Fruit fly (Drosophila melanogaster): ENCODE measurements around the gene CG11951.

CG11951 gene

DNA sequence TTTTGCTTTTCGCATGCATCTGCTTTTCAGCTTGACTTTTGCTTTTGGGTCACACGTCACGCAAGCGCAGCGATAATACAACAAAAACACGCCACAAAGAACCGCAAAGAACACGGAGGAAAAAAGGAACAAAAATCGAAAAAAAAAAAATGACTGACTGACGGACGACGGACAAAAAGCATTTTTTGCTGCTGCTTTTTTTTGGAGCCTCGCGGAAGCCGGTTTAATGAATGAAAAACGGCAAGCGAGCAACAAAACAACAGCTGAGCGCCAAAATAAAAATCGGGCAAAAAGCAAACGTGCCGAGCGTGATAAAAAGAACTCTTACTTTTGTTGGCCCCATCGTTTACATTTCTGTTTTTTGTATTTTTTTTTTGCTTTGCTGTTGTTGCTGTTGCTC lies 15.9 kb upstream of the CG11951 start:
- TF ChIP-seq Smox (GFP tag; optimal IDR thresholded peaks at IDR 0.05) (peak; percentile 1), CG32006 (GFP tag; optimal IDR thresholded peaks at IDR 0.05) (peak; percentile 20), CG3919 (GFP tag; optimal IDR thresholded peaks at IDR 0.05) (peak; percentile 64), dsx (GFP tag; optimal IDR thresholded peaks at IDR 0.05; ENCODE audit: poor library complexity, severe bottlenecking) (peak; percentile 84), CG6808 (GFP tag; optimal IDR thresholded peaks at IDR 0.05) (peak; percentile 96), CG10669 (GFP tag; optimal IDR thresholded peaks at IDR 0.05) (peak; percentile 89), CG6854 (GFP tag; optimal IDR thresholded peaks at IDR 0.05) (peak; percentile 97), cyc (GFP tag; optimal IDR thresholded peaks at IDR 0.05) (peak; percentile 14), Gug (GFP tag; IDR thresholded peaks at IDR 0.05) (no peak), Blimp-1 (GFP tag; optimal IDR thresholded peaks at IDR 0.05) (peak; percentile 97), acj6 (GFP tag; optimal IDR thresholded peaks at IDR 0.05) (peak; percentile 18), Eip93F (GFP tag; optimal IDR thresholded peaks at IDR 0.05) (peak; percentile 54), CG1621 (tag; optimal IDR thresholded peaks at IDR 0.05) (peak; percentile 90), vri (GFP tag; optimal IDR thresholded peaks at IDR 0.05) (peak; percentile 71), esn (GFP tag; optimal IDR thresholded peaks at IDR 0.05) (peak; percentile 44), Lpt (GFP tag; optimal IDR thresholded peaks at IDR 0.05) (peak; percentile 14), spab (GFP tag; optimal IDR thresholded peaks at IDR 0.05) (peak; percentile 93), pdm3 (GFP tag; optimal IDR thresholded peaks at IDR 0.05) (peak; percentile 54), CG6792 (GFP tag; optimal IDR thresholded peaks at IDR 0.05) (peak; percentile 46), CG31627 (GFP tag; optimal IDR thresholded peaks at IDR 0.05) (no peak), Ets21C (GFP tag; optimal IDR thresholded peaks at IDR 0.05) (no peak), CG16779 (tag; optimal IDR thresholded peaks at IDR 0.05) (peak; percentile 85), fd59A (GFP tag; optimal IDR thresholded peaks at IDR 0.05) (peak; percentile 79), Ets96B (tag; optimal IDR thresholded peaks at IDR 0.05) (peak; percentile 82), Sox102F (GFP tag; optimal IDR thresholded peaks at IDR 0.05) (peak; percentile 73), CG4318 (GFP tag; optimal IDR thresholded peaks at IDR 0.05) (no peak), Sox15 (GFP tag; optimal IDR thresholded peaks at IDR 0.05) (no peak), net (GFP tag; optimal IDR thresholded peaks at IDR 0.05) (peak; percentile 78), Eip78C (GFP tag) (peak; percentile 89), CG10631 (GFP tag; optimal IDR thresholded peaks at IDR 0.05) (no peak), CG9139 (GFP tag; optimal IDR thresholded peaks at IDR 0.05) (peak; percentile 98), achi (GFP tag; optimal IDR thresholded peaks at IDR 0.05) (peak; percentile 52), Hr4 (GFP tag; optimal IDR thresholded peaks at IDR 0.05) (no peak), topi (GFP tag; optimal IDR thresholded peaks at IDR 0.05) (peak; percentile 64), CG7368 (GFP tag; optimal IDR thresholded peaks at IDR 0.05) (peak; percentile 62), CG11902 (GFP tag; optimal IDR thresholded peaks at IDR 0.05) (no peak), CG15336 (GFP tag; IDR thresholded peaks at IDR 0.05) (peak; percentile 16; the same call in 1 of the 2 replicates), Eip75B (GFP tag; optimal IDR thresholded peaks at IDR 0.05) (peak; percentile 81), CG8319 (GFP tag; optimal IDR thresholded peaks at IDR 0.05) (peak; percentile 54), fkh (GFP tag; optimal IDR thresholded peaks at IDR 0.05) (no peak), CG8632 (GFP tag; optimal IDR thresholded peaks at IDR 0.05) (peak; percentile 66), Sox14 (GFP tag; optimal IDR thresholded peaks at IDR 0.05) (peak; percentile 49), lz (GFP tag; optimal IDR thresholded peaks at IDR 0.05) (no peak), Hr39 (GFP tag; optimal IDR thresholded peaks at IDR 0.05) (no peak), CG3032 (tag; optimal IDR thresholded peaks at IDR 0.05) (peak; percentile 81), svp (GFP tag) (peak; percentile 87), CG8119 (GFP tag; IDR thresholded peaks at IDR 0.05) (peak; percentile 35; the same call in 1 of the 3 replicates), Met (GFP tag; optimal IDR thresholded peaks at IDR 0.05) (peak; percentile 24), eg (GFP tag; IDR thresholded peaks at IDR 0.05) (peak; percentile 60; the same call in 2 of the 3 replicates), salr (GFP tag; optimal IDR thresholded peaks at IDR 0.05) (peak in 1 of 2 experiments; percentile 73), CG11294 (GFP tag; IDR thresholded peaks at IDR 0.05) (no peak), CG34406 (GFP tag; optimal IDR thresholded peaks at IDR 0.05) (peak; percentile 72)
